Worm (Caenorhabditis elegans) whole organism, L1 larva: ENCODE results near the gene cul-4.

Experiments used
- C04F5.9 ChIP-seq: sonication (generic microtip); optimal IDR thresholded peaks from 2 replicates; lab custom pipeline; 2016; ENCODE audit warnings: missing genetic modification characterization, missing compliant biosample characterization
- C34B4.2 ChIP-seq: sonication (generic microtip); optimal IDR thresholded peaks from 2 replicates; lab custom pipeline; 2017; ENCODE audit warnings: mild to moderate bottlenecking, missing genetic modification characterization, missing compliant biosample characterization
- Y116A8C.19 ChIP-seq: sonication (generic microtip); optimal IDR thresholded peaks from 2 replicates; lab custom pipeline; 2016; ENCODE audit warnings: missing compliant biosample characterization, missing genetic modification characterization, borderline replicate concordance
- alr-1 ChIP-seq: fragments of 200-800 bp; sonication (Bioruptor generic); optimal IDR thresholded peaks from 2 replicates; lab custom pipeline; 2018; ENCODE audit warnings: borderline replicate concordance, mild to moderate bottlenecking, missing genetic modification characterization, missing compliant biosample characterization
- ama-1 ChIP-seq: fragments of 150-350 bp; optimal IDR thresholded peaks from 2 replicates; lab custom pipeline; 2014
- blmp-1 ChIP-seq: fragments of 150-350 bp; optimal IDR thresholded peaks from 2 replicates; lab custom pipeline; 2014; ENCODE audit warnings: missing biosample characterization, missing genetic modification characterization
- ceh-8 ChIP-seq: fragments of 200-800 bp; sonication (Bioruptor generic); optimal IDR thresholded peaks from 2 replicates; lab custom pipeline; 2018; ENCODE audit warnings: mild to moderate bottlenecking, missing genetic modification characterization, moderate library complexity, missing compliant biosample characterization
- ceh-88 ChIP-seq: fragments of 200-800 bp; sonication (Bioruptor generic); IDR thresholded peaks from 2 replicates; pipeline ENCODE4 v1.3.6; 2022; ENCODE audit warnings: missing genetic modification characterization, missing compliant biosample characterization
- ces-1 ChIP-seq: fragments of 150-350 bp; optimal IDR thresholded peaks from 2 replicates; lab custom pipeline; 2014; ENCODE audit warnings: missing biosample characterization, missing genetic modification reagents, missing genetic modification characterization
- egl-13 ChIP-seq: sonication (generic microtip); optimal IDR thresholded peaks from 2 replicates; lab custom pipeline; 2016; ENCODE audit warnings: missing genotype, missing genetic modification reagents, missing genetic modification characterization, missing compliant biosample characterization
- egl-27 ChIP-seq, 2 experiments: fragments of 150-350 bp in 1 of 2; sonication (generic microtip); optimal IDR thresholded peaks; 3 replicates each; lab custom pipeline; 2017 to 2018; ENCODE audit warnings: missing biosample characterization in 2 of 2, missing genetic modification characterization in 2 of 2, missing genetic modification reagents in 2 of 2
- elt-2 ChIP-seq: sonication (generic microtip); optimal IDR thresholded peaks from 2 replicates; lab custom pipeline; 2016; ENCODE audit warnings: missing genetic modification characterization, mild to moderate bottlenecking, inconsistent platforms, missing compliant biosample characterization, missing genetic modification reagents
- elt-3 ChIP-seq, 6 experiments: fragments of 150-350 bp in 1 of 6; sonication (generic microtip); optimal IDR thresholded peaks; 2 replicates each; lab custom pipeline; 2017 to 2018; ENCODE audit warnings: missing biosample characterization in 6 of 6, missing genetic modification characterization in 6 of 6, inconsistent platforms in 1 of 6
- fkh-10 ChIP-seq: sonication (generic microtip); optimal IDR thresholded peaks from 2 replicates; lab custom pipeline; 2017; ENCODE audit warnings: missing biosample characterization, missing genetic modification reagents, missing genetic modification characterization
- fkh-8 ChIP-seq: sonication (generic microtip); optimal IDR thresholded peaks from 2 replicates; lab custom pipeline; 2016; ENCODE audit warnings: mild to moderate bottlenecking, missing genetic modification characterization, missing compliant biosample characterization
- hlh-17 ChIP-seq: fragments of 200-800 bp; sonication (Bioruptor generic); optimal IDR thresholded peaks from 2 replicates; lab custom pipeline; 2018; ENCODE audit warnings: missing genetic modification characterization, mild to moderate bottlenecking, missing compliant biosample characterization, moderate library complexity, borderline replicate concordance
- hlh-4 ChIP-seq: sonication (generic microtip); optimal IDR thresholded peaks from 2 replicates; lab custom pipeline; 2016; ENCODE audit warnings: mild to moderate bottlenecking, missing genetic modification characterization, missing compliant biosample characterization
- hpl-2 ChIP-seq: fragments of 150-350 bp; optimal IDR thresholded peaks from 2 replicates; lab custom pipeline; 2014; ENCODE audit warnings: missing biosample characterization, missing genetic modification reagents, missing genetic modification characterization
- isw-1 ChIP-seq: fragments of 200-800 bp; sonication (Bioruptor generic); IDR thresholded peaks from 2 replicates; pipeline ENCODE4 v1.3.6; 2022; ENCODE audit warnings: missing genetic modification characterization, missing compliant biosample characterization
- lin-14 ChIP-seq: fragments of 200-800 bp; sonication (Bioruptor generic); optimal IDR thresholded peaks from 2 replicates; lab custom pipeline; 2018; ENCODE audit warnings: mild to moderate bottlenecking, missing genetic modification characterization, moderate library complexity, missing compliant biosample characterization
- lin-15B ChIP-seq: fragments of 150-350 bp; sonication (generic microtip); optimal IDR thresholded peaks from 3 replicates; lab custom pipeline; 2014; ENCODE audit warnings: missing biosample characterization, missing genetic modification characterization
- lin-35 ChIP-seq, 2 experiments: fragments of 150-350 bp; optimal IDR thresholded peaks; 2 replicates each; lab custom pipeline; 2014; ENCODE audit warnings: missing biosample characterization in 2 of 2, missing genetic modification characterization in 2 of 2, missing genetic modification reagents in 2 of 2
- lir-3 ChIP-seq: sonication (generic microtip); optimal IDR thresholded peaks from 2 replicates; lab custom pipeline; 2016; ENCODE audit warnings: mild to moderate bottlenecking, missing genetic modification characterization, moderate library complexity, missing compliant biosample characterization; ENCODE audit not compliant: poor library complexity
- lsy-2 ChIP-seq, 2 experiments: fragments of 150-350 bp; optimal IDR thresholded peaks; 2 replicates each; lab custom pipeline; 2014; ENCODE audit warnings: missing biosample characterization in 2 of 2, missing genetic modification characterization in 2 of 2
- mab-9 ChIP-seq: fragments of 200-800 bp; sonication (Bioruptor generic); IDR thresholded peaks from 2 replicates; pipeline ENCODE4 v1.3.6; 2022; ENCODE audit warnings: missing genetic modification reagents, missing genetic modification characterization, missing compliant biosample characterization
- mep-1 ChIP-seq: fragments of 150-350 bp; optimal IDR thresholded peaks from 2 replicates; lab custom pipeline; 2014; ENCODE audit warnings: missing biosample characterization, missing genetic modification characterization
- nhr-20 ChIP-seq: sonication (generic microtip); optimal IDR thresholded peaks from 2 replicates; lab custom pipeline; 2016; ENCODE audit warnings: mild to moderate bottlenecking, missing genetic modification characterization, missing compliant biosample characterization
- nhr-237 ChIP-seq: fragments of 150-350 bp; optimal IDR thresholded peaks from 2 replicates; lab custom pipeline; 2014; ENCODE audit warnings: missing biosample characterization, missing genetic modification characterization
- nhr-47 ChIP-seq: sonication (generic microtip); optimal IDR thresholded peaks from 2 replicates; lab custom pipeline; 2016; ENCODE audit warnings: mild to moderate bottlenecking, missing genetic modification characterization, moderate library complexity, missing compliant biosample characterization
- nhr-71 ChIP-seq: sonication (generic microtip); optimal IDR thresholded peaks from 2 replicates; lab custom pipeline; 2016; ENCODE audit warnings: mild to moderate bottlenecking, missing genetic modification characterization, moderate library complexity, missing compliant biosample characterization
- nhr-76 ChIP-seq: sonication (generic microtip); optimal IDR thresholded peaks from 2 replicates; lab custom pipeline; 2017; ENCODE audit warnings: missing biosample characterization, missing genetic modification characterization
- nhr-90 ChIP-seq: sonication (generic microtip); optimal IDR thresholded peaks from 2 replicates; lab custom pipeline; 2016; ENCODE audit warnings: mild to moderate bottlenecking, missing genetic modification characterization, missing compliant biosample characterization; ENCODE audit not compliant: poor library complexity
- pag-3 ChIP-seq: sonication (generic microtip); optimal IDR thresholded peaks from 2 replicates; lab custom pipeline; 2017; ENCODE audit warnings: missing genetic modification characterization, mild to moderate bottlenecking, missing compliant biosample characterization, antibody characterized with exemption, borderline replicate concordance; ENCODE audit not compliant: insufficient read depth
- pax-3 ChIP-seq: fragments of 200-800 bp; sonication (Bioruptor generic); optimal IDR thresholded peaks from 2 replicates; lab custom pipeline; 2018; ENCODE audit warnings: mild to moderate bottlenecking, missing genetic modification characterization, moderate library complexity, missing compliant biosample characterization
- rnt-1 ChIP-seq: sonication (generic microtip); optimal IDR thresholded peaks from 2 replicates; lab custom pipeline; 2016; ENCODE audit warnings: mild to moderate bottlenecking, missing genetic modification characterization, moderate library complexity, missing compliant biosample characterization
- snpc-4 ChIP-seq: fragments of 150-350 bp; optimal IDR thresholded peaks from 2 replicates; lab custom pipeline; 2014; ENCODE audit warnings: missing biosample characterization, missing genetic modification characterization
- snu-23 ChIP-seq: sonication (generic microtip); optimal IDR thresholded peaks from 2 replicates; lab custom pipeline; 2016; ENCODE audit warnings: missing genetic modification characterization, missing compliant biosample characterization
- sup-37 ChIP-seq: fragments of 200-800 bp; sonication (Bioruptor generic); optimal IDR thresholded peaks from 2 replicates; lab custom pipeline; 2018; ENCODE audit warnings: mild to moderate bottlenecking, missing genetic modification characterization, missing compliant biosample characterization
- swsn-7 ChIP-seq: sonication (generic microtip); optimal IDR thresholded peaks from 2 replicates; lab custom pipeline; 2016; ENCODE audit warnings: missing genetic modification characterization, missing compliant biosample characterization
- tbx-2 ChIP-seq: sonication (generic microtip); optimal IDR thresholded peaks from 2 replicates; lab custom pipeline; 2016; ENCODE audit warnings: missing genetic modification characterization, missing compliant biosample characterization
- tlp-1 ChIP-seq: fragments of 150-350 bp; optimal IDR thresholded peaks from 2 replicates; lab custom pipeline; 2014; ENCODE audit warnings: missing biosample characterization, missing genetic modification characterization
- unc-130 ChIP-seq: fragments of 150-350 bp; optimal IDR thresholded peaks from 2 replicates; lab custom pipeline; 2017; ENCODE audit warnings: missing biosample characterization, missing genetic modification characterization, inconsistent platforms
- unc-30 ChIP-seq: sonication (generic microtip); optimal IDR thresholded peaks from 2 replicates; lab custom pipeline; 2017; ENCODE audit warnings: missing biosample characterization, missing genetic modification characterization
- unc-62 ChIP-seq: fragments of 150-350 bp; optimal IDR thresholded peaks from 2 replicates; lab custom pipeline; 2014; ENCODE audit warnings: missing biosample characterization, missing genetic modification reagents, missing genetic modification characterization
- unc-86 ChIP-seq: sonication (generic microtip); optimal IDR thresholded peaks from 2 replicates; lab custom pipeline; 2016; ENCODE audit warnings: missing genetic modification characterization, missing compliant biosample characterization
- unc-98 ChIP-seq: fragments of 200-800 bp; sonication (Bioruptor generic); IDR thresholded peaks from 2 replicates; pipeline ENCODE4 v1.3.6; 2022; ENCODE audit warnings: missing genetic modification characterization, missing compliant biosample characterization
- xbp-1 ChIP-seq: sonication (generic microtip); optimal IDR thresholded peaks from 2 replicates; lab custom pipeline; 2016; ENCODE audit warnings: missing genetic modification characterization, missing compliant biosample characterization
- zip-4 ChIP-seq: fragments of 200-800 bp; sonication (Bioruptor generic); optimal IDR thresholded peaks from 2 replicates; lab custom pipeline; 2018; ENCODE audit warnings: mild to moderate bottlenecking, missing genetic modification characterization, moderate library complexity, missing compliant biosample characterization
- ztf-4 ChIP-seq: fragments of 150-350 bp; optimal IDR thresholded peaks from 2 replicates; lab custom pipeline; 2014; ENCODE audit warnings: missing biosample characterization, missing genetic modification characterization

The cul-4 gene

DNA sequence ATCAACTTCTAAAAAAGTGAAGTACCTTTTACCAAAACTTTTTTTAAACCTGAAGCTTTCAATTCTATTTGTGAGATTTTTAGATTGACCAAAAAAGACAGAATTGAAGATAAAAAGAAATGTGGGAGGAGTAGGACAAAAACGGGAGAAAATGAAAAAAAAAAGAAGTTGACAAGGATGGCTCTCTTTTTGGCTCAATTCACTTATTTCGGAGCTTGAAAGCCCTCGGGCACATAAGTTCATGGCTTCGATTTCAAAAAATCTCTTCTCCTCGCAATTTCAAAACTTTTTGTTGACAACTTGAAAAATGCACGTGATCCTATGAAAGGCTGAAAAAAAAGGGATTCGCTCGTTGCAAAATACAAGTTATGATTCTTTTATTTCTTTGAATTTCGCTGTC lies 24.3 kb downstream of the cul-4 start (continued):
- no peak for TF ChIP-seq snpc-4 (tag; lab: Kevin White, UChicago)
- TF ChIP-seq egl-13 (tag; lab: Kevin White, UChicago) = no peak
- no peak for TF ChIP-seq mab-9 (GFP tag; lab: Robert Waterston, UW)
- TF ChIP-seq tlp-1 (tag; lab: Kevin White, UChicago) = no peak
- TF ChIP-seq pax-3 (tag; lab: Kevin White, UChicago) = no peak
- no peak for TF ChIP-seq elt-2 (tag; lab: Kevin White, UChicago)
- no peak for TF ChIP-seq mep-1 (tag; lab: Kevin White, UChicago)
- TF ChIP-seq ama-1 (lab: Kevin White, UChicago) = no peak
- TF ChIP-seq C04F5.9 = no peak
- TF ChIP-seq blmp-1 (tag; lab: Kevin White, UChicago) = no peak
- peak; percentile 4 for TF ChIP-seq nhr-71 (tag; lab: Kevin White, UChicago)
- TF ChIP-seq fkh-8 (tag; lab: Kevin White, UChicago) = peak; percentile 19
- TF ChIP-seq nhr-20 = no peak
- TF ChIP-seq fkh-10 (GFP tag; lab: Kevin White, UChicago) = peak; percentile 28
- TF ChIP-seq sup-37 (GFP tag; lab: Kevin White, UChicago) = no peak
- TF ChIP-seq elt-3 (tag; optimal IDR thresholded peaks at IDR 0.05; lab: Kevin White, UChicago) = no peak
- TF ChIP-seq pag-3 = no peak

DNA sequence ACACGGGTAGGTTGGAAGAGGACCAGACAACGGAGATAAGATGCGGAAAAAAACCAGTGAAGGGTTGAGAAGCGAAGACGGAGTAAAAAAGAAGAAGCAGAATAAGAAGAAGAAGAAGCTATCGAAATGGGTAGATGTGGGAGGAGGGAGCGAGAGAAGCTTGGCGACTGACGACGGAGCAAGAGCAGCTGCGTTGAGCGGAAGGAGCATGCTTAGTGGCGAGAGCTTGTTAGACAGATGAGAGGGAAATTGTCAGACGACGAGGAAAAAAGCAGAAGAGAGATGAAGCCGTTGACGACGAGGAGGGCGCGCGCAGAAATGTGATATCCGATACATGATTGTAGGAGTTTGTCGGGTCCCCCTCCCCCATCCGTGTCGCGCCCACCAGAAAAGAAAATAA lies 25.1 kb downstream of the cul-4 start:
- peak; percentile 46 for TF ChIP-seq rnt-1 (tag; lab: Kevin White, UChicago)
- no peak for TF ChIP-seq nhr-76 (tag; lab: Kevin White, UChicago)
- TF ChIP-seq elt-2 (tag; lab: Kevin White, UChicago) = no peak
- TF ChIP-seq unc-98 (GFP tag; lab: Robert Waterston, UW) = no peak
- peak; percentile 17 for TF ChIP-seq egl-13 (tag; lab: Kevin White, UChicago)
- TF ChIP-seq zip-4 (GFP tag; lab: Kevin White, UChicago) = no peak
- TF ChIP-seq unc-62 (GFP tag; lab: Kevin White, UChicago) = no peak
- TF ChIP-seq lin-15B = no peak
- peak in 1 of 2 experiments; percentile 62 for TF ChIP-seq lsy-2 (tag; optimal IDR thresholded peaks at IDR 0.05; lab: Kevin White, UChicago)
- TF ChIP-seq Y116A8C.19 (tag; lab: Kevin White, UChicago) = no peak
- no peak for TF ChIP-seq hlh-17 (GFP tag; lab: Kevin White, UChicago)
- TF ChIP-seq ceh-8 (GFP tag; lab: Kevin White, UChicago) = no peak
- TF ChIP-seq sup-37 (GFP tag; lab: Kevin White, UChicago) = no peak
- no peak for TF ChIP-seq ceh-88
- no peak for TF ChIP-seq elt-3 (tag; optimal IDR thresholded peaks at IDR 0.05; lab: Kevin White, UChicago)
- peak; percentile 89 for TF ChIP-seq lin-14 (GFP tag; lab: Kevin White, UChicago)
- peak; percentile 50 for TF ChIP-seq ztf-4
- TF ChIP-seq xbp-1 = peak; percentile 43
- peak; percentile 83 for TF ChIP-seq nhr-71 (tag; lab: Kevin White, UChicago)
- TF ChIP-seq snu-23 (GFP tag; lab: Kevin White, UChicago) = peak; percentile 47
- peak in 1 of 2 experiments; percentile 10 for TF ChIP-seq lin-35 (GFP tag; optimal IDR thresholded peaks at IDR 0.05; lab: Kevin White, UChicago)
- TF ChIP-seq ces-1 (GFP tag; lab: Kevin White, UChicago) = no peak
- TF ChIP-seq unc-30 (tag; lab: Kevin White, UChicago) = no peak
- TF ChIP-seq swsn-7 (tag; lab: Kevin White, UChicago) = peak; percentile 68
- TF ChIP-seq alr-1 (tag; lab: Kevin White, UChicago) = no peak
- peak in 1 of 2 experiments; percentile 3 for TF ChIP-seq egl-27 (tag; optimal IDR thresholded peaks at IDR 0.05; lab: Kevin White, UChicago)
- no peak for TF ChIP-seq nhr-237 (tag; lab: Kevin White, UChicago)
- no peak for TF ChIP-seq nhr-90 (tag; lab: Kevin White, UChicago)
- TF ChIP-seq tbx-2 (tag; lab: Kevin White, UChicago) = peak; percentile 74
- TF ChIP-seq lir-3 (tag; lab: Kevin White, UChicago) = no peak
- TF ChIP-seq hlh-4 (tag; lab: Kevin White, UChicago) = no peak
- TF ChIP-seq snpc-4 (tag; lab: Kevin White, UChicago) = no peak
- no peak for TF ChIP-seq hpl-2
- TF ChIP-seq C34B4.2 (tag; lab: Kevin White, UChicago) = no peak
- peak; percentile 63 for TF ChIP-seq unc-86 (tag; lab: Kevin White, UChicago)
- TF ChIP-seq pax-3 (tag; lab: Kevin White, UChicago) = no peak
- TF ChIP-seq unc-130 (tag; lab: Kevin White, UChicago) = no peak
- peak; percentile 35 for TF ChIP-seq nhr-20
- peak; percentile 25 for TF ChIP-seq mep-1 (tag; lab: Kevin White, UChicago)
- no peak for TF ChIP-seq mab-9 (GFP tag; lab: Robert Waterston, UW)
- TF ChIP-seq isw-1 (GFP tag; lab: Robert Waterston, UW) = peak; percentile 50
- TF ChIP-seq nhr-47 (tag; lab: Kevin White, UChicago) = peak; percentile 64
